Worm (Caenorhabditis elegans): Measurements from ENCODE around the gene flp-15.

DNA sequence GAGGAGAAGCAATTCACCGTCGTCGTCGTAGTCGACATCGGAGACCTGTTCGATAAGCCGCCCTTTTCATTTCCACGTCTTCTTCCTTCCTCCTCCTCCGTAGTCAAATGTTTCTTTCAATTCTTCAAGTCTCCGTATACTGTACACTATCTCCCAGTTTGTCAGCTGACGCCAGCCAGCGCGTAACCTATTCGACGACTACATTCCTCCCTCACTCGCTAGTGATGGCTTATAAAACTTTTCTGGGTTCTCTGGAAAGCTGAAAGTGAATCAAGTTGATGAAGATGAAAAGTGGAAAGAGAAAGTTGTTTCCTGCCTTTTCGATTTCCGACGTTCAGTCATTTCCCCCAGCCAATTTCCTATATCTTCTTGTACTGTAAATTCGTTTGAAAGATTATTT, 41.5 kb upstream of the flp-15 start:
- TF ChIP-seq lsy-2 (tag; optimal IDR thresholded peaks at IDR 0.05): no peak
- no peak for TF ChIP-seq unc-62 (GFP tag; optimal IDR thresholded peaks at IDR 0.05)
- TF ChIP-seq ztf-11 (tag; optimal IDR thresholded peaks at IDR 0.05): no peak
- no peak for TF ChIP-seq mep-1 (tag; optimal IDR thresholded peaks at IDR 0.05)
- TF ChIP-seq bed-3 (GFP tag; optimal IDR thresholded peaks at IDR 0.05): no peak
- TF ChIP-seq blmp-1 (tag; optimal IDR thresholded peaks at IDR 0.05): peak; percentile 48
- TF ChIP-seq mls-2 (tag; optimal IDR thresholded peaks at IDR 0.05): no peak

Data from whole organism, mixed stage, embryonic.